Fruit fly (Drosophila melanogaster): Measurements from ENCODE around the gene CG14692.

CG14692 gene

DNA sequence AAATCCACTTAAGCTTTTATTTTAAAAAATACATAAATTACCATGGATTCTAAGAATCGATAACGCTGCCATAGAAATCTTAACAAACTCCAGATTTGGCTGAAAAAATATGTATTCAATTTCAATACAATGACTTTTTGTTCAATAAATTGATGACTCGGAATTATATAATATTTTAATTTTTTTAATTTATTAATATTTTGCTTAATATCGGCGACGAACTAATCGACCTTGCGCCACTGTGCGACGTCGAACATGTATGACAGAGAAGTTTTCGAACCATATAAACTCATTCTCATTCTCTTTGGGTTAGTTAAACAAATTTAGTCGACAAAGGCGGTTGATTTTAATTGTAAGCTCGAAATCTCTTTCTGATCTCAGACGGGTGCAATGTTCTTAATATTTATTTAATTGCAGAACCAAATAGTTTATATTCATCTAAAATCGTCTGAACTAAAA is 45.8 kb upstream of the CG14692 start, which contains the start of gene CG42394 (continued):
- TF ChIP-seq scrt (GFP tag; optimal IDR thresholded peaks at IDR 0.05): peak; percentile 90
- peak; percentile 93 for TF ChIP-seq odd (GFP tag; optimal IDR thresholded peaks at IDR 0.05)
- TF ChIP-seq CG18011 (GFP tag; optimal IDR thresholded peaks at IDR 0.05): no peak
- peak; percentile 84 for TF ChIP-seq cato (GFP tag; optimal IDR thresholded peaks at IDR 0.05; ENCODE audit: borderline replicate concordance)
- TF ChIP-seq en (GFP tag; optimal IDR thresholded peaks at IDR 0.05): no peak
- TF ChIP-seq CG6175 (GFP tag; IDR thresholded peaks at IDR 0.05): peak; percentile 85
- peak; percentile 97 for TF ChIP-seq CG7556 (GFP tag; optimal IDR thresholded peaks at IDR 0.05)
- peak; percentile 63 to 86 for TF ChIP-seq Pdp1 (GFP tag; optimal IDR thresholded peaks at IDR 0.05)
- peak; percentile 78 for TF ChIP-seq Oaz (GFP tag; IDR thresholded peaks at IDR 0.05)
- TF ChIP-seq CG2202 (tag; optimal IDR thresholded peaks at IDR 0.05): peak; percentile 90
- TF ChIP-seq CG12219 (GFP tag; optimal IDR thresholded peaks at IDR 0.05): peak; percentile 85
- peak; percentile 89 for TF ChIP-seq CG15514 (GFP tag; optimal IDR thresholded peaks at IDR 0.05)
- TF ChIP-seq sens-2 (GFP tag; IDR thresholded peaks at IDR 0.05): peak; percentile 90
- TF ChIP-seq Asciz (GFP tag; optimal IDR thresholded peaks at IDR 0.05): peak; percentile 97
- TF ChIP-seq PHDP (tag; optimal IDR thresholded peaks at IDR 0.05): peak; percentile 95
- peak; percentile 98 for TF ChIP-seq Xrp1 (GFP tag; IDR thresholded peaks at IDR 0.05)
- TF ChIP-seq crc (GFP tag; optimal IDR thresholded peaks at IDR 0.05): peak; percentile 54
- TF ChIP-seq NK7.1 (GFP tag; optimal IDR thresholded peaks at IDR 0.05): peak; percentile 56
- peak; percentile 90 for TF ChIP-seq rib (GFP tag; IDR thresholded peaks at IDR 0.05)
- peak; percentile 96 for TF ChIP-seq CG11504 (tag; optimal IDR thresholded peaks at IDR 0.05)
- TF ChIP-seq tgo (GFP tag; IDR thresholded peaks at IDR 0.05): peak; percentile 93
- TF ChIP-seq ken (GFP tag; IDR thresholded peaks at IDR 0.05): peak; percentile 89
- peak; percentile 4 for TF ChIP-seq Myb (GFP tag; optimal IDR thresholded peaks at IDR 0.05)
- TF ChIP-seq Doc3 (GFP tag; IDR thresholded peaks at IDR 0.05; ENCODE audit: partially characterized antibody): no peak
- TF ChIP-seq kah (GFP tag; optimal IDR thresholded peaks at IDR 0.05): peak; percentile 89
- peak; percentile 88 for TF ChIP-seq Rx (GFP tag; IDR thresholded peaks at IDR 0.05)
- TF ChIP-seq br (optimal IDR thresholded peaks at IDR 0.05): no peak
- TF ChIP-seq ind (GFP tag; optimal IDR thresholded peaks at IDR 0.05): peak; percentile 88
- TF ChIP-seq CG13624 (GFP tag; optimal IDR thresholded peaks at IDR 0.05): peak; percentile 62
- peak; percentile 28 for TF ChIP-seq disco-r (GFP tag; optimal IDR thresholded peaks at IDR 0.05)
- peak; percentile 25 for TF ChIP-seq CG9797 (GFP tag; optimal IDR thresholded peaks at IDR 0.05)
- TF ChIP-seq Abd-B (GFP tag; optimal IDR thresholded peaks at IDR 0.05): peak; percentile 88
- TF ChIP-seq CG15479 (GFP tag; optimal IDR thresholded peaks at IDR 0.05): no peak
- TF ChIP-seq cad (GFP tag; optimal IDR thresholded peaks at IDR 0.05): no peak
- TF ChIP-seq CG2889 (GFP tag; IDR thresholded peaks at IDR 0.05): peak; percentile 88
- TF ChIP-seq Elba2 (GFP tag; optimal IDR thresholded peaks at IDR 0.05): peak; percentile 46
- peak; percentile 82 for TF ChIP-seq Adf1 (GFP tag; IDR thresholded peaks at IDR 0.05)
- TF ChIP-seq zf30C (GFP tag; optimal IDR thresholded peaks at IDR 0.05): peak; percentile 2
- TF ChIP-seq Trl (optimal IDR thresholded peaks at IDR 0.05): no peak
- TF ChIP-seq Trl (GFP tag; optimal IDR thresholded peaks at IDR 0.05): peak; percentile 70
- peak; percentile 97 for TF ChIP-seq zen (tag; optimal IDR thresholded peaks at IDR 0.05)
- TF ChIP-seq CG10959 (GFP tag; IDR thresholded peaks at IDR 0.05): peak; percentile 93
- TF ChIP-seq CG5953 (GFP tag; IDR thresholded peaks at IDR 0.05): peak; percentile 87
- TF ChIP-seq tx (GFP tag; optimal IDR thresholded peaks at IDR 0.05): peak; percentile 17
- no peak for TF ChIP-seq fru (optimal IDR thresholded peaks at IDR 0.05)
- no peak for TF ChIP-seq Dref (GFP tag; IDR thresholded peaks at IDR 0.05)
- TF ChIP-seq Gsc (GFP tag; IDR thresholded peaks at IDR 0.05): peak; percentile 21; the same call in 1 of the 2 replicates
- peak; percentile 90 for TF ChIP-seq B-H1 (GFP tag; IDR thresholded peaks at IDR 0.05)
- TF ChIP-seq CG16779 (GFP tag; IDR thresholded peaks at IDR 0.05): peak; percentile 83
- peak; percentile 51 for TF ChIP-seq CG8089 (GFP tag; optimal IDR thresholded peaks at IDR 0.05)
- TF ChIP-seq CoRest (tag; optimal IDR thresholded peaks at IDR 0.05): peak; percentile 96
- peak; percentile 41 for TF ChIP-seq CG9609 (GFP tag; optimal IDR thresholded peaks at IDR 0.05)
- peak; percentile 15 for TF ChIP-seq NC2α (GFP tag; optimal IDR thresholded peaks at IDR 0.05)
